Fruit fly (Drosophila melanogaster) whole organism, prepupa: ENCODE data around the gene CG17660.

Experiments
- Blimp-1 ChIP-seq: fragments of 200-800 bp; sonication (Bioruptor generic); optimal IDR thresholded peaks from 3 replicates; lab custom pipeline; 2017; ENCODE audit warnings: missing biosample characterization, missing genetic modification characterization, mild to moderate bottlenecking, moderate library complexity, missing genetic modification reagents
- CG10631 ChIP-seq: fragments of 200-800 bp; sonication (Bioruptor generic); optimal IDR thresholded peaks from 2 replicates; lab custom pipeline; 2016; ENCODE audit warnings: missing biosample characterization, missing genetic modification characterization
- CG11762 ChIP-seq: fragments of 200-800 bp; sonication (Bioruptor generic); optimal IDR thresholded peaks from 3 replicates; lab custom pipeline; 2016; ENCODE audit warnings: missing biosample characterization, missing genetic modification characterization; ENCODE audit not compliant: insufficient read depth
- CG11902 ChIP-seq: fragments of 200-800 bp; sonication (Bioruptor generic); optimal IDR thresholded peaks from 3 replicates; lab custom pipeline; 2016; ENCODE audit warnings: missing biosample characterization, missing genetic modification characterization
- CG3032 ChIP-seq: fragments of 200-800 bp; optimal IDR thresholded peaks from 2 replicates; lab custom pipeline; 2019; ENCODE audit warnings: missing biosample characterization, mild to moderate bottlenecking, missing genetic modification characterization, moderate library complexity
- CG31627 ChIP-seq: fragments of 200-800 bp; sonication (Bioruptor generic); optimal IDR thresholded peaks from 3 replicates; lab custom pipeline; 2016; ENCODE audit warnings: missing biosample characterization, missing genetic modification characterization
- CG32006 ChIP-seq: fragments of 200-800 bp; sonication (Bioruptor generic); optimal IDR thresholded peaks from 3 replicates; lab custom pipeline; 2017; ENCODE audit warnings: missing biosample characterization, mild to moderate bottlenecking, missing genetic modification characterization
- CG3919 ChIP-seq: fragments of 200-800 bp; sonication (Bioruptor generic); optimal IDR thresholded peaks from 3 replicates; lab custom pipeline; 2016; ENCODE audit warnings: missing biosample characterization, missing genetic modification characterization
- CG4318 ChIP-seq: fragments of 200-800 bp; sonication (Bioruptor generic); optimal IDR thresholded peaks from 3 replicates; lab custom pipeline; 2017; ENCODE audit warnings: missing biosample characterization, mild to moderate bottlenecking, missing genetic modification characterization
- CG6163 ChIP-seq: fragments of 200-800 bp; sonication (Bioruptor generic); IDR thresholded peaks from 3 replicates; pipeline ENCODE4 v1.3.6; 2022; ENCODE audit warnings: missing biosample characterization, missing genetic modification characterization
- CG6854 ChIP-seq: fragments of 200-800 bp; sonication (Bioruptor generic); optimal IDR thresholded peaks from 2 replicates; lab custom pipeline; 2017; ENCODE audit warnings: missing biosample characterization, mild to moderate bottlenecking, missing genetic modification characterization
- CG7368 ChIP-seq: fragments of 200-800 bp; sonication (Bioruptor generic); optimal IDR thresholded peaks from 3 replicates; lab custom pipeline; 2016; ENCODE audit warnings: missing biosample characterization, missing genetic modification characterization
- CG8119 ChIP-seq: fragments of 200-800 bp; sonication (Bioruptor generic); IDR thresholded peaks from 3 replicates; pipeline ENCODE4 v1.3.6; 2022; ENCODE audit warnings: missing biosample characterization, missing genetic modification characterization
- CG8319 ChIP-seq: fragments of 200-800 bp; sonication (Bioruptor generic); optimal IDR thresholded peaks from 3 replicates; lab custom pipeline; 2016; ENCODE audit warnings: missing biosample characterization, missing genetic modification characterization
- CG8632 ChIP-seq: fragments of 200-800 bp; sonication (Bioruptor generic); optimal IDR thresholded peaks from 3 replicates; lab custom pipeline; 2016; ENCODE audit warnings: missing biosample characterization, missing genetic modification characterization
- CG9139 ChIP-seq: fragments of 200-800 bp; sonication (Bioruptor generic); optimal IDR thresholded peaks from 3 replicates; lab custom pipeline; 2017; ENCODE audit warnings: missing biosample characterization, mild to moderate bottlenecking, missing genetic modification characterization
- Eip75B ChIP-seq: fragments of 200-800 bp; sonication (Bioruptor generic); optimal IDR thresholded peaks from 3 replicates; lab custom pipeline; 2016; ENCODE audit warnings: missing biosample characterization, missing genetic modification characterization
- Eip93F ChIP-seq: fragments of 200-800 bp; sonication (Bioruptor generic); optimal IDR thresholded peaks from 2 replicates; lab custom pipeline; 2016; ENCODE audit warnings: missing biosample characterization, mild to moderate bottlenecking, missing genetic modification characterization
- Ets21C ChIP-seq: fragments of 200-800 bp; sonication (Bioruptor generic); optimal IDR thresholded peaks from 3 replicates; lab custom pipeline; 2016; ENCODE audit warnings: missing biosample characterization, missing genetic modification characterization
- Ets96B ChIP-seq: fragments of 200-800 bp; optimal IDR thresholded peaks from 2 replicates; lab custom pipeline; 2019; ENCODE audit warnings: missing biosample characterization, mild to moderate bottlenecking, missing genetic modification characterization, moderate library complexity
- Met ChIP-seq: fragments of 200-800 bp; sonication (Bioruptor generic); optimal IDR thresholded peaks from 3 replicates; lab custom pipeline; 2016; ENCODE audit warnings: missing biosample characterization, missing genetic modification characterization
- OdsH ChIP-seq: fragments of 200-800 bp; sonication (Bioruptor generic); optimal IDR thresholded peaks from 3 replicates; lab custom pipeline; 2016; ENCODE audit warnings: missing biosample characterization, missing genetic modification characterization
- Sox14 ChIP-seq: fragments of 200-800 bp; sonication (Bioruptor generic); optimal IDR thresholded peaks from 3 replicates; lab custom pipeline; 2016; ENCODE audit warnings: missing biosample characterization, missing genetic modification characterization
- achi ChIP-seq: fragments of 200-800 bp; sonication (Bioruptor generic); optimal IDR thresholded peaks from 3 replicates; lab custom pipeline; 2016; ENCODE audit warnings: missing biosample characterization, missing genetic modification characterization
- cyc ChIP-seq: fragments of 200-800 bp; sonication (Bioruptor generic); optimal IDR thresholded peaks from 3 replicates; lab custom pipeline; 2016; ENCODE audit warnings: missing biosample characterization, missing genetic modification characterization
- eg ChIP-seq: fragments of 200-800 bp; sonication (Bioruptor generic); IDR thresholded peaks from 3 replicates; pipeline ENCODE4 v1.3.6; 2022; ENCODE audit warnings: missing biosample characterization, missing genetic modification characterization
- esn ChIP-seq: fragments of 200-800 bp; sonication (Bioruptor generic); optimal IDR thresholded peaks from 2 replicates; lab custom pipeline; 2016; ENCODE audit warnings: missing biosample characterization, mild to moderate bottlenecking, missing genetic modification characterization, moderate library complexity
- fd59A ChIP-seq: fragments of 200-800 bp; sonication (Bioruptor generic); optimal IDR thresholded peaks from 2 replicates; lab custom pipeline; 2017; ENCODE audit warnings: missing biosample characterization, mild to moderate bottlenecking, missing genetic modification characterization, missing genetic modification reagents
- fd85E ChIP-seq: fragments of 200-800 bp; sonication (Bioruptor generic); optimal IDR thresholded peaks from 3 replicates; lab custom pipeline; 2016; ENCODE audit warnings: missing biosample characterization, missing genetic modification characterization
- salr ChIP-seq, 2 experiments: fragments of 200-800 bp; sonication (Bioruptor generic); optimal IDR thresholded peaks; 3 replicates each; lab custom pipeline; 2016 to 2018; ENCODE audit warnings: missing biosample characterization in 2 of 2, missing genetic modification characterization in 2 of 2, mild to moderate bottlenecking in 1 of 2
- spab ChIP-seq: fragments of 200-800 bp; sonication (Bioruptor generic); optimal IDR thresholded peaks from 2 replicates; lab custom pipeline; 2017; ENCODE audit warnings: missing biosample characterization, mild to moderate bottlenecking, missing genetic modification characterization, missing genetic modification reagents
- ss ChIP-seq, 2 experiments: fragments of 200-800 bp; sonication (Bioruptor generic); optimal IDR thresholded peaks; 2 replicates in 1 of 2; 3 replicates in 1 of 2; lab custom pipeline; 2017 to 2018; ENCODE audit warnings: mild to moderate bottlenecking in 2 of 2, missing biosample characterization in 2 of 2, missing genetic modification characterization in 2 of 2, moderate library complexity in 1 of 2
- topi ChIP-seq: fragments of 200-800 bp; sonication (Bioruptor generic); optimal IDR thresholded peaks from 3 replicates; lab custom pipeline; 2016; ENCODE audit warnings: missing biosample characterization, missing genetic modification characterization
- vri ChIP-seq: fragments of 200-800 bp; sonication (Bioruptor generic); optimal IDR thresholded peaks from 3 replicates; lab custom pipeline; 2016; ENCODE audit warnings: missing biosample characterization, mild to moderate bottlenecking, missing genetic modification characterization

The CG17660 gene

dm6 chr2L:1727826-1728619 is 17.8 kb upstream of the CG17660 start (continued):
- peak; percentile 98 for TF ChIP-seq CG9139 (GFP tag; lab: Kevin White, UChicago)
- peak; percentile 97 for TF ChIP-seq Blimp-1 (GFP tag; lab: Kevin White, UChicago)
- peak; percentile 93 for TF ChIP-seq CG11762 (GFP tag; lab: Kevin White, UChicago)
- peak; percentile 98 for TF ChIP-seq CG8119 (GFP tag; lab: Robert Waterston, UW)
- peak; percentile 98 for TF ChIP-seq CG6854 (GFP tag; lab: Kevin White, UChicago)
- TF ChIP-seq CG32006: peak; percentile 99
- peak; percentile 98 for TF ChIP-seq fd59A (GFP tag; lab: Kevin White, UChicago)
- TF ChIP-seq CG3919 (GFP tag; lab: Kevin White, UChicago): peak; percentile 98
- TF ChIP-seq CG10631 (GFP tag; lab: Kevin White, UChicago): peak; percentile 99
- peak; percentile 96 for TF ChIP-seq eg (GFP tag; lab: Robert Waterston, UW)
- peak; percentile 97 for TF ChIP-seq CG3032 (tag; lab: Kevin White, UChicago)
- TF ChIP-seq Eip75B: peak; percentile 98
- peak; percentile 98 for TF ChIP-seq CG6163 (GFP tag; lab: Robert Waterston, UW)
- TF ChIP-seq salr (GFP tag; optimal IDR thresholded peaks at IDR 0.05; lab: Kevin White, UChicago): peak; percentile 93 to 95
- TF ChIP-seq OdsH (GFP tag; lab: Kevin White, UChicago): peak; percentile 98
- peak; percentile 99 for TF ChIP-seq Met
- TF ChIP-seq vri (GFP tag; lab: Kevin White, UChicago): peak; percentile 95
- TF ChIP-seq CG8632 (GFP tag; lab: Kevin White, UChicago): peak; percentile 99
- TF ChIP-seq CG8319 (GFP tag; lab: Kevin White, UChicago): peak; percentile 94
- peak; percentile 94 for TF ChIP-seq CG11902
- TF ChIP-seq ss (GFP tag; optimal IDR thresholded peaks at IDR 0.05; lab: Kevin White, UChicago): peak; percentile 99
- TF ChIP-seq topi (GFP tag; lab: Kevin White, UChicago): peak; percentile 98

DNA sequence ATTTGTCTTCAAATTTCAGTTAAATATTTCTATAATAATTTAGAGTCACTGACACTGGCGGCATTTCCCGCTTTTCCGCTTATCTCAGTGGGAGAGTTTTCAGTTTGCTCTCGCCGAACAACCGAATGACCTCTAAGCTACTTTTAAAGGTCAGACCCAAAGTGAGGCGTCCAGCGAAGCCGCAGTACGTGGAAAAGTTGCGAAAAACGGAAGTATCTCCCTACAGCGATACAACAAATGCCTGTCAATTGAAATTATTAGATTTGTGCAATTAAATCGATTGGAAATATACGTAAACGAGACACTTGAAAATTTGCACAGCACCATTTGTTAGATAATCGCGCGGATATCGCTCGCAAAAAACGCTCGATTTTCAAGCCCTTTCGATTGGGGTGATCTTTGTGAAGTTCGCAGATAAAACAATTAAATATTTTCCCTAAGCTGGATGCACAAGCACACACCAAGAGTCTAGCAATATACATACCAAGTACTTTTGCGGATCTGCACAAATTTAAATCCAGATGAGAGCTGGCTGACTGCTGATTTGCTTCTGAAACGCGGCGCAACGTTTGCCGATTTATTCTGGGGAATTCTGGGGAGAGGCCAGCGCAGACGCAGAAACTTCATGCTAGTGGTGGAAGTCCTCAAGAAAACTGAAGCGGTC is 17.1 kb upstream of the CG17660 start:
- TF ChIP-seq spab (GFP tag; lab: Kevin White, UChicago) (peak; percentile 96), Ets21C (GFP tag; lab: Kevin White, UChicago) (no peak)
- TF ChIP-seq, all 60 proteins: peak for 1

DNA sequence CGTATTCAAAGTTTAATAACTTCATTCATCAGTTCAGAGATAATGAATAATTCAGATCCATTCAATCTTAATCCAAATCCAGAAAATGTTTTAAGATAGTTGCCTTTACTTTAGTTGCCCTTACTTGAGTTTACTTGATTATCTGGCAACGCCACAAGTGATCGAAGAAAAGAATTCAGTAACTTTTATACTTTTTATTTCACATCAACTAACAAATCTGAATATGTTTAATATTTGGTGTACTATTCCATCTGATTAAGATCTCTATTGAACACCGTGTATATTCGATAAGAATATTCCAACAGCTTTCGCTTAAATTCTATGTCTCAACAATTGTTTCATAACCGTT is 14.3 kb upstream of the CG17660 start:
- TF ChIP-seq fd85E (GFP tag; lab: Kevin White, UChicago): no peak
- no peak for TF ChIP-seq achi (GFP tag; lab: Kevin White, UChicago)
- no peak for TF ChIP-seq vri (GFP tag; lab: Kevin White, UChicago)
- TF ChIP-seq ss (GFP tag; optimal IDR thresholded peaks at IDR 0.05; lab: Kevin White, UChicago): no peak
- no peak for TF ChIP-seq CG31627
- no peak for TF ChIP-seq cyc (GFP tag; lab: Kevin White, UChicago)
- TF ChIP-seq Ets96B (tag; lab: Kevin White, UChicago): no peak
- no peak for TF ChIP-seq CG4318 (GFP tag; lab: Kevin White, UChicago)
- no peak for TF ChIP-seq CG7368 (GFP tag; lab: Kevin White, UChicago)
- TF ChIP-seq Sox14 (GFP tag; lab: Kevin White, UChicago): no peak
- no peak for TF ChIP-seq Eip93F (GFP tag; lab: Kevin White, UChicago)
- TF ChIP-seq CG6163 (GFP tag; lab: Robert Waterston, UW): no peak
- TF ChIP-seq esn: no peak
- TF ChIP-seq, all 60 proteins: peak for 0
